Fruit fly (Drosophila melanogaster): ENCODE results near the gene tay.

The tay gene

dm6 chrX:15852815-15853542, 34.1 kb downstream of the tay start, which contains the start of the genes UBL3 and CG15914:
Gene UBL3, minus strand, starts transcription at chrX:15853175.
Gene CG15914, plus strand, starts transcription at chrX:15853421.
- TF ChIP-seq kay (GFP tag; ENCODE audit: borderline replicate concordance), result peak; percentile 25
- TF ChIP-seq toe (GFP tag; optimal IDR thresholded peaks at IDR 0.05), result no peak
- TF ChIP-seq CG14711 (tag; optimal IDR thresholded peaks at IDR 0.05), result peak; percentile 37
- TF ChIP-seq Crg-1 (GFP tag; optimal IDR thresholded peaks at IDR 0.05), result no peak
- TF ChIP-seq Mnt (GFP tag; optimal IDR thresholded peaks at IDR 0.05), result peak; percentile 70
- peak; percentile 48 for TF ChIP-seq CG1620 (GFP tag; optimal IDR thresholded peaks at IDR 0.05)
- TF ChIP-seq Clk (GFP tag; optimal IDR thresholded peaks at IDR 0.05), result no peak
- no peak for TF ChIP-seq cic (GFP tag; optimal IDR thresholded peaks at IDR 0.05)
- TF ChIP-seq ovo (GFP tag; optimal IDR thresholded peaks at IDR 0.05), result peak; percentile 32
- TF ChIP-seq CG11617 (GFP tag; optimal IDR thresholded peaks at IDR 0.05), result peak; percentile 20
- no peak for TF ChIP-seq cnc (optimal IDR thresholded peaks at IDR 0.05)
- no peak for TF ChIP-seq Hr96 (GFP tag; optimal IDR thresholded peaks at IDR 0.05)
- peak; percentile 49 for TF ChIP-seq pad (GFP tag; optimal IDR thresholded peaks at IDR 0.05)
- peak; percentile 46 for TF ChIP-seq CG7101 (tag; optimal IDR thresholded peaks at IDR 0.05)
- TF ChIP-seq CG5204 (GFP tag; optimal IDR thresholded peaks at IDR 0.05), result no peak
- TF ChIP-seq bab1 (GFP tag; optimal IDR thresholded peaks at IDR 0.05), result peak; percentile 45
- peak; percentile 53 for TF ChIP-seq tj (GFP tag; optimal IDR thresholded peaks at IDR 0.05)
- no peak for TF ChIP-seq CG12768 (GFP tag; optimal IDR thresholded peaks at IDR 0.05)
- no peak for TF ChIP-seq CG33017 (tag; optimal IDR thresholded peaks at IDR 0.05)
- no peak for TF ChIP-seq CG7045 (GFP tag; optimal IDR thresholded peaks at IDR 0.05)

dm6 chrX:15849021-15849420, 38.1 kb downstream of the tay start, which contains the start of gene sun:
Gene sun, minus strand, starts transcription at chrX:15849258.
- TF ChIP-seq CG11617 (GFP tag; optimal IDR thresholded peaks at IDR 0.05) (peak; percentile 24), CG12768 (GFP tag; optimal IDR thresholded peaks at IDR 0.05) (no peak), bab1 (GFP tag; optimal IDR thresholded peaks at IDR 0.05) (peak; percentile 7), Mnt (GFP tag; optimal IDR thresholded peaks at IDR 0.05) (peak; percentile 16)

- TF ChIP-seq CG33017 (tag; optimal IDR thresholded peaks at IDR 0.05) (no peak), CG7045 (GFP tag; optimal IDR thresholded peaks at IDR 0.05) (no peak), CG11617 (GFP tag; optimal IDR thresholded peaks at IDR 0.05) (peak; percentile 70), CG1620 (GFP tag; optimal IDR thresholded peaks at IDR 0.05) (peak; percentile 73), Clk (GFP tag; optimal IDR thresholded peaks at IDR 0.05) (no peak), bab1 (GFP tag; optimal IDR thresholded peaks at IDR 0.05) (peak; percentile 53), cic (GFP tag; optimal IDR thresholded peaks at IDR 0.05) (peak; percentile 16), tj (GFP tag; optimal IDR thresholded peaks at IDR 0.05) (no peak), kay (GFP tag; ENCODE audit: borderline replicate concordance) (no peak), Hr96 (GFP tag; optimal IDR thresholded peaks at IDR 0.05) (no peak), toe (GFP tag; optimal IDR thresholded peaks at IDR 0.05) (peak; percentile 79), Mnt (GFP tag; optimal IDR thresholded peaks at IDR 0.05) (peak; percentile 88), CG7101 (tag; optimal IDR thresholded peaks at IDR 0.05) (peak; percentile 51), CG5204 (GFP tag; optimal IDR thresholded peaks at IDR 0.05) (no peak), Crg-1 (GFP tag; optimal IDR thresholded peaks at IDR 0.05) (no peak), pad (GFP tag; optimal IDR thresholded peaks at IDR 0.05) (peak; percentile 50), ovo (GFP tag; optimal IDR thresholded peaks at IDR 0.05) (no peak), CG12768 (GFP tag; optimal IDR thresholded peaks at IDR 0.05) (peak; percentile 11), cnc (optimal IDR thresholded peaks at IDR 0.05) (no peak), CG14711 (tag; optimal IDR thresholded peaks at IDR 0.05) (peak; percentile 22)
Measured at dm6 chrX:15844139-15844538, 43.0 kb downstream of the tay start, which contains the start of the genes ArgRS and CG8578. Gene ArgRS, minus strand, starts transcription at chrX:15844145. Gene CG8578, plus strand, starts transcription at chrX:15844476.

- TF ChIP-seq kay (GFP tag; ENCODE audit: borderline replicate concordance), result no peak
- no peak for TF ChIP-seq cic (GFP tag; optimal IDR thresholded peaks at IDR 0.05)
- TF ChIP-seq cnc (optimal IDR thresholded peaks at IDR 0.05), result no peak
- TF ChIP-seq CG1620 (GFP tag; optimal IDR thresholded peaks at IDR 0.05), result no peak
- no peak for TF ChIP-seq Hr96 (GFP tag; optimal IDR thresholded peaks at IDR 0.05)
- TF ChIP-seq toe (GFP tag; optimal IDR thresholded peaks at IDR 0.05), result no peak
- TF ChIP-seq CG7101 (tag; optimal IDR thresholded peaks at IDR 0.05), result no peak
- TF ChIP-seq CG33017 (tag; optimal IDR thresholded peaks at IDR 0.05), result no peak
- TF ChIP-seq CG14711 (tag; optimal IDR thresholded peaks at IDR 0.05), result no peak
- no peak for TF ChIP-seq tj (GFP tag; optimal IDR thresholded peaks at IDR 0.05)
- no peak for TF ChIP-seq CG11617 (GFP tag; optimal IDR thresholded peaks at IDR 0.05)
- TF ChIP-seq CG5204 (GFP tag; optimal IDR thresholded peaks at IDR 0.05), result no peak
- TF ChIP-seq Crg-1 (GFP tag; optimal IDR thresholded peaks at IDR 0.05), result no peak
- no peak for TF ChIP-seq Mnt (GFP tag; optimal IDR thresholded peaks at IDR 0.05)
- no peak for TF ChIP-seq CG7045 (GFP tag; optimal IDR thresholded peaks at IDR 0.05)
- no peak for TF ChIP-seq ovo (GFP tag; optimal IDR thresholded peaks at IDR 0.05)
Measured at dm6 chrX:15841346-15841745, 45.8 kb downstream of the tay start.

- TF ChIP-seq cnc (optimal IDR thresholded peaks at IDR 0.05) (no peak), cic (GFP tag; optimal IDR thresholded peaks at IDR 0.05) (no peak), Clk (GFP tag; optimal IDR thresholded peaks at IDR 0.05) (no peak), pad (GFP tag; optimal IDR thresholded peaks at IDR 0.05) (no peak), kay (GFP tag; ENCODE audit: borderline replicate concordance) (no peak), CG33017 (tag; optimal IDR thresholded peaks at IDR 0.05) (no peak), CG14711 (tag; optimal IDR thresholded peaks at IDR 0.05) (no peak), bab1 (GFP tag; optimal IDR thresholded peaks at IDR 0.05) (no peak), Crg-1 (GFP tag; optimal IDR thresholded peaks at IDR 0.05) (no peak), CG7045 (GFP tag; optimal IDR thresholded peaks at IDR 0.05) (no peak), CG1620 (GFP tag; optimal IDR thresholded peaks at IDR 0.05) (no peak), toe (GFP tag; optimal IDR thresholded peaks at IDR 0.05) (no peak), CG5204 (GFP tag; optimal IDR thresholded peaks at IDR 0.05) (no peak), ovo (GFP tag; optimal IDR thresholded peaks at IDR 0.05) (no peak), Mnt (GFP tag; optimal IDR thresholded peaks at IDR 0.05) (no peak)
Measured at dm6 chrX:15840003-15840402, 47.1 kb downstream of the tay start.

All from whole organism, adult.